Fruit fly (Drosophila melanogaster) whole organism, prepupa: ENCODE data around the gene NT1.
A peak's percentile ranks its signal among the peaks of the same experiment; 100 is the strongest.

Source experiments
- Blimp-1 ChIP-seq: fragments of 200-800 bp; sonication (Bioruptor generic); optimal IDR thresholded peaks from 3 replicates; lab custom pipeline; 2017; ENCODE audit warnings: missing biosample characterization, missing genetic modification characterization, mild to moderate bottlenecking, moderate library complexity, missing genetic modification reagents
- CG10631 ChIP-seq: fragments of 200-800 bp; sonication (Bioruptor generic); optimal IDR thresholded peaks from 2 replicates; lab custom pipeline; 2016; ENCODE audit warnings: missing biosample characterization, missing genetic modification characterization
- CG10669 ChIP-seq: fragments of 200-800 bp; sonication (Bioruptor generic); optimal IDR thresholded peaks from 3 replicates; lab custom pipeline; 2018; ENCODE audit warnings: missing biosample characterization, mild to moderate bottlenecking, missing genetic modification characterization, moderate library complexity
- CG11294 ChIP-seq: fragments of 200-800 bp; sonication (Bioruptor generic); IDR thresholded peaks from 2 replicates; pipeline ENCODE4 v1.3.6; 2022; ENCODE audit warnings: missing biosample characterization, missing genetic modification characterization
- CG15336 ChIP-seq: fragments of 200-800 bp; sonication (Bioruptor generic); IDR thresholded peaks from 2 replicates; pipeline ENCODE4 v1.3.6; 2022; ENCODE audit warnings: missing biosample characterization, missing genetic modification characterization
- CG16779 ChIP-seq: fragments of 200-800 bp; sonication (Bioruptor generic); optimal IDR thresholded peaks from 3 replicates; lab custom pipeline; 2017; ENCODE audit warnings: missing biosample characterization, mild to moderate bottlenecking, missing genetic modification characterization
- CG3032 ChIP-seq: fragments of 200-800 bp; optimal IDR thresholded peaks from 2 replicates; lab custom pipeline; 2019; ENCODE audit warnings: missing biosample characterization, mild to moderate bottlenecking, missing genetic modification characterization, moderate library complexity
- CG31627 ChIP-seq: fragments of 200-800 bp; sonication (Bioruptor generic); optimal IDR thresholded peaks from 3 replicates; lab custom pipeline; 2016; ENCODE audit warnings: missing biosample characterization, missing genetic modification characterization
- CG32006 ChIP-seq: fragments of 200-800 bp; sonication (Bioruptor generic); optimal IDR thresholded peaks from 3 replicates; lab custom pipeline; 2017; ENCODE audit warnings: missing biosample characterization, mild to moderate bottlenecking, missing genetic modification characterization
- CG34406 ChIP-seq: fragments of 200-800 bp; sonication (Bioruptor generic); optimal IDR thresholded peaks from 3 replicates; lab custom pipeline; 2016; ENCODE audit warnings: missing biosample characterization, missing genetic modification characterization
- CG3919 ChIP-seq: fragments of 200-800 bp; sonication (Bioruptor generic); optimal IDR thresholded peaks from 3 replicates; lab custom pipeline; 2016; ENCODE audit warnings: missing biosample characterization, missing genetic modification characterization
- CG6276 ChIP-seq: fragments of 200-800 bp; sonication (Bioruptor generic); optimal IDR thresholded peaks from 2 replicates; lab custom pipeline; 2017; ENCODE audit warnings: missing biosample characterization, mild to moderate bottlenecking, missing genetic modification characterization
- CG6808 ChIP-seq: fragments of 200-800 bp; sonication (Bioruptor generic); optimal IDR thresholded peaks from 3 replicates; lab custom pipeline; 2017; ENCODE audit warnings: missing biosample characterization, missing genetic modification characterization, mild to moderate bottlenecking, moderate library complexity, missing genetic modification reagents
- CG8119 ChIP-seq: fragments of 200-800 bp; sonication (Bioruptor generic); IDR thresholded peaks from 3 replicates; pipeline ENCODE4 v1.3.6; 2022; ENCODE audit warnings: missing biosample characterization, missing genetic modification characterization
- CG9139 ChIP-seq: fragments of 200-800 bp; sonication (Bioruptor generic); optimal IDR thresholded peaks from 3 replicates; lab custom pipeline; 2017; ENCODE audit warnings: missing biosample characterization, mild to moderate bottlenecking, missing genetic modification characterization
- Eip75B ChIP-seq: fragments of 200-800 bp; sonication (Bioruptor generic); optimal IDR thresholded peaks from 3 replicates; lab custom pipeline; 2016; ENCODE audit warnings: missing biosample characterization, missing genetic modification characterization
- Ets21C ChIP-seq: fragments of 200-800 bp; sonication (Bioruptor generic); optimal IDR thresholded peaks from 3 replicates; lab custom pipeline; 2016; ENCODE audit warnings: missing biosample characterization, missing genetic modification characterization
- Ets96B ChIP-seq: fragments of 200-800 bp; optimal IDR thresholded peaks from 2 replicates; lab custom pipeline; 2019; ENCODE audit warnings: missing biosample characterization, mild to moderate bottlenecking, missing genetic modification characterization, moderate library complexity
- Gug ChIP-seq: fragments of 200-800 bp; sonication (Bioruptor generic); IDR thresholded peaks from 2 replicates; pipeline ENCODE4 v1.3.6; 2022; ENCODE audit warnings: missing biosample characterization, missing genetic modification characterization
- Hr4 ChIP-seq: fragments of 200-800 bp; sonication (Bioruptor generic); optimal IDR thresholded peaks from 3 replicates; lab custom pipeline; 2016; ENCODE audit warnings: missing biosample characterization, missing genetic modification characterization
- Met ChIP-seq: fragments of 200-800 bp; sonication (Bioruptor generic); optimal IDR thresholded peaks from 3 replicates; lab custom pipeline; 2016; ENCODE audit warnings: missing biosample characterization, missing genetic modification characterization
- Smox ChIP-seq: fragments of 200-800 bp; sonication (Bioruptor generic); optimal IDR thresholded peaks from 3 replicates; lab custom pipeline; 2016; ENCODE audit warnings: missing biosample characterization, missing genetic modification characterization
- Sox102F ChIP-seq: fragments of 200-800 bp; sonication (Bioruptor generic); optimal IDR thresholded peaks from 2 replicates; lab custom pipeline; 2016; ENCODE audit warnings: missing biosample characterization, mild to moderate bottlenecking, missing genetic modification characterization
- Sox14 ChIP-seq: fragments of 200-800 bp; sonication (Bioruptor generic); optimal IDR thresholded peaks from 3 replicates; lab custom pipeline; 2016; ENCODE audit warnings: missing biosample characterization, missing genetic modification characterization
- Sox15 ChIP-seq: fragments of 200-800 bp; sonication (Bioruptor generic); optimal IDR thresholded peaks from 3 replicates; lab custom pipeline; 2016; ENCODE audit warnings: missing biosample characterization, missing genetic modification characterization
- achi ChIP-seq: fragments of 200-800 bp; sonication (Bioruptor generic); optimal IDR thresholded peaks from 3 replicates; lab custom pipeline; 2016; ENCODE audit warnings: missing biosample characterization, missing genetic modification characterization
- esn ChIP-seq: fragments of 200-800 bp; sonication (Bioruptor generic); optimal IDR thresholded peaks from 2 replicates; lab custom pipeline; 2016; ENCODE audit warnings: missing biosample characterization, mild to moderate bottlenecking, missing genetic modification characterization, moderate library complexity
- fkh ChIP-seq: fragments of 200-800 bp; sonication (Bioruptor generic); optimal IDR thresholded peaks from 3 replicates; lab custom pipeline; 2017; ENCODE audit warnings: missing biosample characterization, mild to moderate bottlenecking, missing genetic modification characterization, moderate library complexity
- lz ChIP-seq: fragments of 200-800 bp; sonication (Bioruptor generic); optimal IDR thresholded peaks from 3 replicates; lab custom pipeline; 2016; ENCODE audit warnings: missing biosample characterization, missing genetic modification characterization
- net ChIP-seq: fragments of 200-800 bp; sonication (Bioruptor generic); optimal IDR thresholded peaks from 3 replicates; lab custom pipeline; 2016; ENCODE audit warnings: missing biosample characterization, missing genetic modification characterization
- salr ChIP-seq, 2 experiments: fragments of 200-800 bp; sonication (Bioruptor generic); optimal IDR thresholded peaks; 3 replicates each; lab custom pipeline; 2016 to 2018; ENCODE audit warnings: missing biosample characterization in 2 of 2, missing genetic modification characterization in 2 of 2, mild to moderate bottlenecking in 1 of 2
- spab ChIP-seq: fragments of 200-800 bp; sonication (Bioruptor generic); optimal IDR thresholded peaks from 2 replicates; lab custom pipeline; 2017; ENCODE audit warnings: missing biosample characterization, mild to moderate bottlenecking, missing genetic modification characterization, missing genetic modification reagents
- ss ChIP-seq, 2 experiments: fragments of 200-800 bp; sonication (Bioruptor generic); optimal IDR thresholded peaks; 2 replicates in 1 of 2; 3 replicates in 1 of 2; lab custom pipeline; 2017 to 2018; ENCODE audit warnings: mild to moderate bottlenecking in 2 of 2, missing biosample characterization in 2 of 2, missing genetic modification characterization in 2 of 2, moderate library complexity in 1 of 2
- topi ChIP-seq: fragments of 200-800 bp; sonication (Bioruptor generic); optimal IDR thresholded peaks from 3 replicates; lab custom pipeline; 2016; ENCODE audit warnings: missing biosample characterization, missing genetic modification characterization
- vri ChIP-seq: fragments of 200-800 bp; sonication (Bioruptor generic); optimal IDR thresholded peaks from 3 replicates; lab custom pipeline; 2016; ENCODE audit warnings: missing biosample characterization, mild to moderate bottlenecking, missing genetic modification characterization

The NT1 gene

DNA sequence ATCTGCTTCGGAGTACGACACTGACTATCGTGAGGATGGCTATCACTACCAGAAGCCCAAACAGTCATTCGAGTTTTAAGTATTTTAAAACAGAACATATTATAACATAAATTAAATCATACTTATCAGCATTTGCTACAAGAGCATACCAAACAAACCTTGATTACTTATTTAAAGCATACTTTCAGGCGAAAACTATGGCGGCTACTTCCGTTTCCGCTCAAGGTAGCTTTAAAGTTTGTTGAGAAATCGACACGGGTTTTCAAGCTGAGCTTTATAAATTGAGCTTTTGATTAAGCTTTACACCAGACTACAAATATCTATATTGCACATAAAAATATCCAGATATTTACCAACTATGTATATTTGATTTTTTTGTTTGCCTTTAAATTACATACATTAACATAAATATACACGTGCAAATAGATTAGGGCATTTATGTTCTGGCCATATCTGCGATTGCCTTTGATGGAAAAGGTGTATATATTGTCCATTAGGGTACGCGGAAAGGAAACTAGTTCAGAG is 33.2 kb downstream of the NT1 start (continued):
- TF ChIP-seq Ets21C (GFP tag; lab: Kevin White, UChicago), result no peak
- TF ChIP-seq Blimp-1 (GFP tag; lab: Kevin White, UChicago), result no peak
- TF ChIP-seq esn, result no peak
- TF ChIP-seq Hr4, result peak; percentile 61
- TF ChIP-seq CG10669 (GFP tag; lab: Kevin White, UChicago), result peak; percentile 48
- TF ChIP-seq achi (GFP tag; lab: Kevin White, UChicago), result peak; percentile 52
- no peak for TF ChIP-seq Sox14 (GFP tag; lab: Kevin White, UChicago)
- TF ChIP-seq CG15336 (GFP tag; lab: Robert Waterston, UW), result peak; percentile 48; the same call in 1 of the 2 replicates
- peak; percentile 40 for TF ChIP-seq Eip75B (GFP tag; lab: Kevin White, UChicago)
- TF ChIP-seq Gug (GFP tag; lab: Robert Waterston, UW), result no peak
- TF ChIP-seq CG16779 (tag; lab: Kevin White, UChicago), result peak; percentile 22
- TF ChIP-seq CG32006, result peak; percentile 31
- TF ChIP-seq lz (GFP tag; lab: Kevin White, UChicago), result peak; percentile 23
- peak; percentile 11 for TF ChIP-seq spab
- TF ChIP-seq CG3919 (GFP tag; lab: Kevin White, UChicago), result peak; percentile 71
- TF ChIP-seq CG10631 (GFP tag; lab: Kevin White, UChicago), result no peak
- peak; percentile 17 for TF ChIP-seq Smox (GFP tag; lab: Kevin White, UChicago)
- peak in 1 of 2 experiments; percentile 62 for TF ChIP-seq ss (GFP tag; optimal IDR thresholded peaks at IDR 0.05; lab: Kevin White, UChicago)
- peak; percentile 40 for TF ChIP-seq CG9139
- peak; percentile 49 for TF ChIP-seq CG34406
- TF ChIP-seq CG3032 (tag; lab: Kevin White, UChicago), result no peak
- no peak for TF ChIP-seq fkh
- TF ChIP-seq, all 60 proteins: peak for 38

DNA sequence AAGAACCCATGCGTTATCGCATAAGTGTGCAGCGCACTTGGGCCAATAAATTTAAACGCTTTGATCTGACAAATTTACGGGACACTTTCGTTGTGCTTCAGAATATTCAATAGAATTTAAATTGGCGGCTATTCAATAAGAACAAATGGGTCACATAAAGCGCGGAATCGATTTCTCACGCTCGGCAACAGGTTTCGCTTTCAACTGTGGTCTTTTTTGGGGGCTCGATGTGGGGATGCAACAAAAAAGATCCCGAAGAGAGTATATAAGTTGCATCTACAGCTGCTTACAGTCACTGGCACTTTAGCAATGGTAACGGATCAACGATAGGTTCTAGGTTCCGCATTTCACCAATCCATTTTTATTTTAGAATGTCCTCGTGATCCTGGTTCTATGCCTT is 35.5 kb downstream of the NT1 start, which contains the start of gene CG11349:
CG11349 (plus strand) TSS at position 301 of the 400 bp plus-strand sequence.
- TF ChIP-seq CG31627 (GFP tag; lab: Kevin White, UChicago), result no peak
- TF ChIP-seq vri (GFP tag; lab: Kevin White, UChicago), result no peak
- no peak for TF ChIP-seq CG32006
- TF ChIP-seq CG6276 (GFP tag; lab: Kevin White, UChicago), result no peak
- TF ChIP-seq Eip75B (GFP tag; lab: Kevin White, UChicago), result no peak

DNA sequence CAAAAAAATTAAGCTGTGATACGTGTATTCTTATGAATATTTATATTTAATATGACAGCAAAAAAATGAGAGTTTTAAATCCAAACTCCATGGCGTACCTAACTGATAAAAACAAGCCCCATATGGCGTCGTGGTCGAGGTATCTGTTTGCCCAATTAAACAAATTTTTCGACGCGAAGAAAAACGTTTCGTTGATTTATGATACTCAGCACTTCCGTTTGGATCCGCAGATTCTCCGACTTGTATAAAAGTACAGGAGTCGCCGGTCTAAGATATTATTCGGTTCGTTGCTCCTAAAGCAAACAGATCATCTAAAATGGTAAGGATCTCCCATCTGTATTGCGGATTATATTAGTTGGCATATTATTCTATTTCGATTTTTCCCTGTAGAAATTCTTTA is 36.8 kb downstream of the NT1 start, which contains the start of gene CG32248:
CG32248 (plus strand) TSS at position 301 of the 400 bp plus-strand sequence.
- no peak for TF ChIP-seq topi (GFP tag; lab: Kevin White, UChicago)
- no peak for TF ChIP-seq Eip75B (GFP tag; lab: Kevin White, UChicago)
- TF ChIP-seq lz (GFP tag; lab: Kevin White, UChicago), result no peak
- TF ChIP-seq salr (GFP tag; optimal IDR thresholded peaks at IDR 0.05; lab: Kevin White, UChicago), result no peak
- no peak for TF ChIP-seq Met (GFP tag; lab: Kevin White, UChicago)
- no peak for TF ChIP-seq CG9139
- no peak for TF ChIP-seq Hr4
- TF ChIP-seq CG11294, result no peak
- no peak for TF ChIP-seq Sox102F (GFP tag; lab: Kevin White, UChicago)
- TF ChIP-seq, all 60 proteins: peak for 0

dm6 chr3L:4469701-4470100 is 38.5 kb downstream of the NT1 start, which contains the start of gene CG32249:
TSS of gene CG32249 (plus strand) at chr3L:4470001.
- TF ChIP-seq CG34406, result no peak
- TF ChIP-seq Ets96B, result no peak
- TF ChIP-seq Hr4, result no peak
- TF ChIP-seq Eip75B (GFP tag; lab: Kevin White, UChicago), result no peak
- no peak for TF ChIP-seq salr (GFP tag; optimal IDR thresholded peaks at IDR 0.05; lab: Kevin White, UChicago)
- TF ChIP-seq CG8119, result no peak
- TF ChIP-seq net (GFP tag; lab: Kevin White, UChicago), result no peak

dm6 chr3L:4466530-4466929 is 41.7 kb downstream of the NT1 start, which contains the start of gene CG32241:
TSS of gene CG32241 (minus strand) at chr3L:4466630.
- TF ChIP-seq ss (GFP tag; optimal IDR thresholded peaks at IDR 0.05; lab: Kevin White, UChicago) (no peak), fkh (no peak), CG6808 (GFP tag; lab: Kevin White, UChicago) (no peak), Ets96B (no peak), Sox15 (GFP tag; lab: Kevin White, UChicago) (no peak)
